Worm (Caenorhabditis elegans) whole organism, late embryonic: ENCODE measurements around the gene ard-1.

Experiments
- K09A11.1 ChIP-seq: sonication (generic microtip); optimal IDR thresholded peaks from 2 replicates; lab custom pipeline; 2017; ENCODE audit warnings: antibody characterized with exemption, mild to moderate bottlenecking, missing genetic modification characterization, missing compliant biosample characterization; ENCODE audit not compliant: insufficient read depth
- Y22D7AL.16 ChIP-seq: sonication (generic microtip); optimal IDR thresholded peaks from 2 replicates; lab custom pipeline; 2016; ENCODE audit warnings: missing genetic modification characterization, missing compliant biosample characterization
- ceh-18 ChIP-seq: sonication (generic microtip); optimal IDR thresholded peaks from 2 replicates; lab custom pipeline; 2016; ENCODE audit warnings: missing genetic modification characterization, missing compliant biosample characterization
- ceh-24 ChIP-seq: sonication (generic microtip); optimal IDR thresholded peaks from 2 replicates; lab custom pipeline; 2016; ENCODE audit warnings: mild to moderate bottlenecking, missing genetic modification characterization, missing compliant biosample characterization
- dmd-4 ChIP-seq: sonication (generic microtip); optimal IDR thresholded peaks from 2 replicates; lab custom pipeline; 2016; ENCODE audit warnings: borderline replicate concordance, missing genetic modification characterization, missing compliant biosample characterization
- pha-4 ChIP-seq: fragments of 150-350 bp; optimal IDR thresholded peaks from 2 replicates; lab custom pipeline; 2018; ENCODE audit warnings: missing biosample characterization, missing genetic modification reagents, missing genetic modification characterization
- pqm-1 ChIP-seq: sonication (generic microtip); optimal IDR thresholded peaks from 2 replicates; lab custom pipeline; 2016; ENCODE audit warnings: missing genetic modification characterization, missing compliant biosample characterization

DNA sequence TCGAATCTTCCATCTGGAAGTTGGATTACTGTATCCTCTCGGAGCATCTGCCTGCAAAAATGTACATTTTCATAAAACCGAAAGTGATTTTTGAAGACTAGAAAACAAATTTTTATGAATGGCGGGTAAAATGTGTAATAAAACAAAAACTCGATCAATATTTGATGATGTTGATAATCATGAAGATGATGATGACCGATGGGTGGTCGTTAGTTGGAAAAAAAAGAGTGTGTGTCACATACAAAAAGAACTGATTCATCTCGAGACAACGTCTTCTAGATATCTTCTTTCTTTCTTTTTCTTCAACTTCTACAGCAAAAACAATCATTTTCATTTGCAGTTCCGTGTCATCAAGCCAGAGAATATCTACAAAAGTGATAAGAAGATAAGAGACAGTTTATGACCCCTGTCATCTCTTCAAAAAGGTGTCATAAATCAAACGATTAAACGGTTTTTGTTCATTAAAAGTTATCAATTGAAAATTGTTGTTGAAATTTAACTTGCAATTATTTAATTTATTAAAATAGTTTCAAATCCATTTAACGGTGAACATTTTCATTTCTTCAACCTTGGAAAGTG lies 38.5 kb upstream of the ard-1 start, which contains the start of gene bcc-1:
- TF ChIP-seq ceh-24 (no peak), Y22D7AL.16 (tag; lab: Kevin White, UChicago) (no peak), pha-4 (tag; lab: Kevin White, UChicago) (no peak), pqm-1 (tag; lab: Kevin White, UChicago) (no peak), K09A11.1 (no peak), ceh-18 (no peak), dmd-4 (no peak)
